Worm (Caenorhabditis elegans): Measurements from ENCODE around the gene F53F4.2.

ce11 chrV:13620676-13621075, 31.3 kb upstream of the F53F4.2 start, which contains the start of gene F53F4.15:
- no peak for TF ChIP-seq nhr-12 (tag; optimal IDR thresholded peaks at IDR 0.05)
- TF ChIP-seq nhr-11 (tag; optimal IDR thresholded peaks at IDR 0.05) = no peak
- TF ChIP-seq elt-1 (tag; optimal IDR thresholded peaks at IDR 0.05) = no peak

Data from whole organism, L2 larva.